Worm (Caenorhabditis elegans) whole organism, L2 larva: ENCODE results near the gene pqn-83.

ENCODE experiments used
- C34F6.9 ChIP-seq: fragments of 150-350 bp; optimal IDR thresholded peaks from 2 replicates; lab custom pipeline; 2014; ENCODE audit warnings: missing biosample characterization, missing genetic modification characterization
- F13H6.1 ChIP-seq: sonication (generic microtip); optimal IDR thresholded peaks from 2 replicates; lab custom pipeline; 2016; ENCODE audit warnings: missing genetic modification characterization, missing compliant biosample characterization
- Y55F3AM.14 ChIP-seq: fragments of 200-800 bp; sonication (Bioruptor generic); optimal IDR thresholded peaks from 2 replicates; lab custom pipeline; 2018; ENCODE audit warnings: mild to moderate bottlenecking, missing genetic modification characterization, missing compliant biosample characterization
- ZK546.5 ChIP-seq: sonication (generic microtip); optimal IDR thresholded peaks from 2 replicates; lab custom pipeline; 2017; ENCODE audit warnings: missing biosample characterization, missing genetic modification characterization
- alr-1 ChIP-seq: fragments of 150-350 bp; optimal IDR thresholded peaks from 2 replicates; lab custom pipeline; 2014; ENCODE audit warnings: missing biosample characterization, missing genetic modification characterization
- ama-1 ChIP-seq: fragments of 150-350 bp; optimal IDR thresholded peaks from 2 replicates; lab custom pipeline; 2018; ENCODE audit warnings: inconsistent platforms
- blmp-1 ChIP-seq: sonication (generic microtip); optimal IDR thresholded peaks from 2 replicates; lab custom pipeline; 2017; ENCODE audit warnings: missing genetic modification characterization, mild to moderate bottlenecking, missing compliant biosample characterization, antibody characterized with exemption, moderate library complexity; ENCODE audit not compliant: insufficient read depth
- ceh-82 ChIP-seq: fragments of 150-350 bp; optimal IDR thresholded peaks from 2 replicates; lab custom pipeline; 2014; ENCODE audit warnings: missing biosample characterization, missing genetic modification characterization
- crh-2 ChIP-seq: sonication (generic microtip); optimal IDR thresholded peaks from 2 replicates; lab custom pipeline; 2017; ENCODE audit warnings: missing biosample characterization, missing genetic modification characterization
- dmd-4 ChIP-seq: sonication (generic microtip); optimal IDR thresholded peaks from 2 replicates; lab custom pipeline; 2017; ENCODE audit warnings: missing biosample characterization, missing genetic modification characterization
- egl-27 ChIP-seq: sonication (generic microtip); optimal IDR thresholded peaks from 3 replicates; lab custom pipeline; 2017; ENCODE audit warnings: missing biosample characterization, missing genetic modification reagents, missing genetic modification characterization
- elt-1 ChIP-seq: fragments of 150-350 bp; optimal IDR thresholded peaks from 2 replicates; lab custom pipeline; 2014; ENCODE audit warnings: missing biosample characterization, missing genetic modification characterization
- fos-1 ChIP-seq: fragments of 150-350 bp; optimal IDR thresholded peaks from 2 replicates; lab custom pipeline; 2014; ENCODE audit warnings: missing biosample characterization, missing genetic modification characterization
- gmeb-1 ChIP-seq: fragments of 150-350 bp; optimal IDR thresholded peaks from 2 replicates; lab custom pipeline; 2014; ENCODE audit warnings: missing biosample characterization, missing genetic modification characterization
- lin-11 ChIP-seq: fragments of 150-350 bp; sonication (generic microtip); optimal IDR thresholded peaks from 2 replicates; lab custom pipeline; 2014; ENCODE audit warnings: missing biosample characterization, missing genetic modification characterization, inconsistent platforms, mixed read lengths
- lin-13 ChIP-seq: fragments of 150-350 bp; optimal IDR thresholded peaks from 2 replicates; lab custom pipeline; 2014; ENCODE audit warnings: missing biosample characterization, missing genetic modification reagents, missing genetic modification characterization
- lin-39 ChIP-seq: fragments of 150-350 bp; optimal IDR thresholded peaks from 2 replicates; lab custom pipeline; 2014; ENCODE audit warnings: missing biosample characterization, missing genetic modification reagents, missing genetic modification characterization
- lsy-2 ChIP-seq, 2 experiments: fragments of 150-350 bp in 1 of 2; sonication (generic microtip) in 1 of 2; optimal IDR thresholded peaks; 2 replicates each; lab custom pipeline; 2014 to 2017; ENCODE audit warnings: missing biosample characterization in 2 of 2, missing genetic modification characterization in 2 of 2
- mab-5 ChIP-seq: fragments of 150-350 bp; optimal IDR thresholded peaks from 2 replicates; lab custom pipeline; 2014; ENCODE audit warnings: missing biosample characterization, missing genetic modification characterization
- mbf-1 ChIP-seq: sonication (generic microtip); optimal IDR thresholded peaks from 2 replicates; lab custom pipeline; 2017; ENCODE audit warnings: missing biosample characterization, missing genetic modification characterization
- mdl-1 ChIP-seq, 2 experiments: fragments of 150-350 bp in 1 of 2; sonication (generic microtip) in 1 of 2; optimal IDR thresholded peaks; 2 replicates each; lab custom pipeline; 2017; ENCODE audit warnings: missing biosample characterization in 2 of 2, missing genetic modification characterization in 2 of 2
- nhr-10 ChIP-seq: sonication (generic microtip); optimal IDR thresholded peaks from 2 replicates; lab custom pipeline; 2017; ENCODE audit warnings: missing biosample characterization, missing genetic modification characterization
- nhr-11 ChIP-seq: fragments of 150-350 bp; optimal IDR thresholded peaks from 2 replicates; lab custom pipeline; 2014; ENCODE audit warnings: missing biosample characterization, missing genetic modification characterization
- nhr-12 ChIP-seq: fragments of 150-350 bp; optimal IDR thresholded peaks from 2 replicates; lab custom pipeline; 2014; ENCODE audit warnings: missing biosample characterization, missing genetic modification characterization
- nhr-129 ChIP-seq: fragments of 150-350 bp; optimal IDR thresholded peaks from 2 replicates; lab custom pipeline; 2014; ENCODE audit warnings: missing biosample characterization, missing genetic modification characterization
- nhr-21 ChIP-seq: fragments of 150-350 bp; optimal IDR thresholded peaks from 2 replicates; lab custom pipeline; 2014; ENCODE audit warnings: missing biosample characterization, missing genetic modification characterization
- nhr-23 ChIP-seq: fragments of 150-350 bp; optimal IDR thresholded peaks from 2 replicates; lab custom pipeline; 2014; ENCODE audit warnings: missing biosample characterization, missing genetic modification reagents, missing genetic modification characterization
- nhr-237 ChIP-seq: fragments of 150-350 bp; optimal IDR thresholded peaks from 2 replicates; lab custom pipeline; 2014; ENCODE audit warnings: missing biosample characterization, missing genetic modification characterization
- nhr-25 ChIP-seq: fragments of 150-350 bp; sonication (generic microtip); optimal IDR thresholded peaks from 3 replicates; lab custom pipeline; 2014; ENCODE audit warnings: missing biosample characterization, missing genetic modification characterization
- nhr-6 ChIP-seq: fragments of 150-350 bp; optimal IDR thresholded peaks from 2 replicates; lab custom pipeline; 2014; ENCODE audit warnings: missing biosample characterization, missing genetic modification characterization
- nhr-77 ChIP-seq: fragments of 150-350 bp; optimal IDR thresholded peaks from 2 replicates; lab custom pipeline; 2014; ENCODE audit warnings: missing biosample characterization, missing genetic modification characterization
- peb-1 ChIP-seq: fragments of 150-350 bp; optimal IDR thresholded peaks from 2 replicates; lab custom pipeline; 2014; ENCODE audit warnings: missing biosample characterization, missing genetic modification characterization
- sem-4 ChIP-seq: fragments of 150-350 bp; optimal IDR thresholded peaks from 2 replicates; lab custom pipeline; 2014; ENCODE audit warnings: missing biosample characterization, missing genetic modification reagents, missing genetic modification characterization
- skn-1 ChIP-seq: sonication (generic microtip); optimal IDR thresholded peaks from 2 replicates; lab custom pipeline; 2017; ENCODE audit warnings: missing biosample characterization, missing genetic modification characterization
- sma-3 ChIP-seq: sonication (generic microtip); optimal IDR thresholded peaks from 2 replicates; lab custom pipeline; 2016; ENCODE audit warnings: missing genetic modification reagents, missing genetic modification characterization, missing compliant biosample characterization
- sma-9 ChIP-seq, 2 experiments: fragments of 150-350 bp in 1 of 2; sonication (generic microtip) in 1 of 2; optimal IDR thresholded peaks; 2 replicates each; lab custom pipeline; 2014 to 2016; ENCODE audit warnings: missing genetic modification characterization in 2 of 2, mild to moderate bottlenecking in 1 of 2, missing biosample characterization in 1 of 2, missing compliant biosample characterization in 1 of 2, missing genetic modification reagents in 1 of 2, moderate library complexity in 1 of 2
- snpc-4 ChIP-seq: fragments of 150-350 bp; optimal IDR thresholded peaks from 2 replicates; lab custom pipeline; 2014; ENCODE audit warnings: missing biosample characterization, missing genetic modification characterization
- unc-39 ChIP-seq: fragments of 150-350 bp; optimal IDR thresholded peaks from 2 replicates; lab custom pipeline; 2014; ENCODE audit warnings: missing biosample characterization, missing genetic modification characterization
- unc-55 ChIP-seq: fragments of 150-350 bp; sonication (generic microtip); optimal IDR thresholded peaks from 3 replicates; lab custom pipeline; 2014; ENCODE audit warnings: missing biosample characterization, missing genetic modification reagents, missing genetic modification characterization
- unc-62 ChIP-seq: fragments of 150-350 bp; optimal IDR thresholded peaks from 2 replicates; lab custom pipeline; 2014; ENCODE audit warnings: missing biosample characterization, missing genetic modification reagents, missing genetic modification characterization
- zag-1 ChIP-seq: fragments of 150-350 bp; optimal IDR thresholded peaks from 2 replicates; lab custom pipeline; 2014; ENCODE audit warnings: missing biosample characterization, missing genetic modification characterization
- ztf-11 ChIP-seq: sonication (generic microtip); optimal IDR thresholded peaks from 2 replicates; lab custom pipeline; 2017; ENCODE audit warnings: missing biosample characterization, missing genetic modification characterization
- ztf-4 ChIP-seq: fragments of 150-350 bp; optimal IDR thresholded peaks from 2 replicates; lab custom pipeline; 2014; ENCODE audit warnings: missing biosample characterization, missing genetic modification characterization

The pqn-83 gene

ce11 chrIII:13069416-13069815, 29.8 kb downstream of the pqn-83 start:
- TF ChIP-seq nhr-129 (tag; lab: Kevin White, UChicago) = no peak
- TF ChIP-seq ama-1 (lab: Kevin White, UChicago) = peak; percentile 18

ce11 chrIII:13067884-13068767, 31.1 kb downstream of the pqn-83 start:
- TF ChIP-seq skn-1 (tag; lab: Kevin White, UChicago) (no peak), mdl-1 (tag; optimal IDR thresholded peaks at IDR 0.05; lab: Kevin White, UChicago) (peak; percentile 83 to 90), nhr-237 (no peak), mbf-1 (tag; lab: Kevin White, UChicago) (no peak), dmd-4 (no peak), unc-39 (tag; lab: Kevin White, UChicago) (no peak), gmeb-1 (tag; lab: Kevin White, UChicago) (peak; percentile 30), crh-2 (tag; lab: Kevin White, UChicago) (peak; percentile 92), mab-5 (peak; percentile 31), ZK546.5 (tag; lab: Kevin White, UChicago) (no peak), nhr-12 (tag; lab: Kevin White, UChicago) (no peak), sma-9 (GFP tag; optimal IDR thresholded peaks at IDR 0.05; lab: Kevin White, UChicago) (peak; percentile 82), sma-9 (tag; optimal IDR thresholded peaks at IDR 0.05; lab: Kevin White, UChicago) (no peak), unc-62 (GFP tag; lab: Kevin White, UChicago) (no peak), egl-27 (tag; lab: Kevin White, UChicago) (peak; percentile 74), C34F6.9 (tag; lab: Kevin White, UChicago) (peak; percentile 95), nhr-129 (tag; lab: Kevin White, UChicago) (peak; percentile 93), nhr-77 (tag; lab: Kevin White, UChicago) (no peak), fos-1 (tag; lab: Kevin White, UChicago) (peak; percentile 78), ceh-82 (tag; lab: Kevin White, UChicago) (peak; percentile 42), peb-1 (tag; lab: Kevin White, UChicago) (peak; percentile 13), unc-55 (GFP tag; lab: Kevin White, UChicago) (peak; percentile 97), nhr-6 (tag; lab: Kevin White, UChicago) (peak; percentile 58), ztf-4 (peak; percentile 78), nhr-21 (tag; lab: Kevin White, UChicago) (peak; percentile 65), lin-13 (GFP tag; lab: Kevin White, UChicago) (peak; percentile 89), F13H6.1 (tag; lab: Kevin White, UChicago) (peak; percentile 94), nhr-23 (tag; lab: Kevin White, UChicago) (no peak), sem-4 (tag; lab: Kevin White, UChicago) (peak; percentile 92), lsy-2 (tag; optimal IDR thresholded peaks at IDR 0.05; lab: Kevin White, UChicago) (peak; percentile 56 to 87), nhr-10 (tag; lab: Kevin White, UChicago) (peak; percentile 6), alr-1 (tag; lab: Kevin White, UChicago) (peak; percentile 49), blmp-1 (peak; percentile 20), Y55F3AM.14 (GFP tag; lab: Kevin White, UChicago) (peak; percentile 81), sma-3 (GFP tag; lab: Kevin White, UChicago) (peak; percentile 66), elt-1 (tag; lab: Kevin White, UChicago) (no peak), ztf-11 (tag; lab: Kevin White, UChicago) (no peak), nhr-25 (tag; lab: Kevin White, UChicago) (peak; percentile 70), lin-39 (tag; lab: Kevin White, UChicago) (peak; percentile 29), lin-11 (tag; lab: Kevin White, UChicago) (peak; percentile 91), zag-1 (peak; percentile 94), ama-1 (lab: Kevin White, UChicago) (peak; percentile 80), snpc-4 (peak; percentile 76), nhr-11 (tag; lab: Kevin White, UChicago) (no peak)
